In genomic region chrII:9605336-9605735, ce11 we compare ENCODE assay signal across 1 worm cellular context.
TF ChIP-seq lines count a peak whose summit lies in the region.

TSS of gene nhr-19 (minus strand) at chrII:9605526.

TF ChIP-seq in whole organism, L1 larva, 84 proteins besides CTCF, POLR2A, EP300 and RAD21 (continued from another document):
- TF ChIP-seq mdl-1 (tag; optimal IDR thresholded peaks at IDR 0.05; lab: Kevin White, UChicago) = peak in 1 of 2 experiments; percentile 72
- TF ChIP-seq nhr-71 (tag; optimal IDR thresholded peaks at IDR 0.05; lab: Kevin White, UChicago) = no peak
- TF ChIP-seq aha-1 (tag; optimal IDR thresholded peaks at IDR 0.05; lab: Kevin White, UChicago) = no peak
- TF ChIP-seq lin-14 (GFP tag; optimal IDR thresholded peaks at IDR 0.05; lab: Kevin White, UChicago) = peak; percentile 65
- TF ChIP-seq unc-86 (tag; optimal IDR thresholded peaks at IDR 0.05; lab: Kevin White, UChicago) = no peak
- TF ChIP-seq ceh-63 (GFP tag; optimal IDR thresholded peaks at IDR 0.05; lab: Kevin White, UChicago) = no peak
- no peak for TF ChIP-seq pqm-1 (tag; optimal IDR thresholded peaks at IDR 0.05; lab: Kevin White, UChicago)
- TF ChIP-seq grh-1 (GFP tag; IDR thresholded peaks at IDR 0.05; lab: Robert Waterston, UW) = no peak
- TF ChIP-seq nhr-237 (tag; optimal IDR thresholded peaks at IDR 0.05; lab: Kevin White, UChicago) = no peak
- no peak for TF ChIP-seq C34B4.2 (tag; optimal IDR thresholded peaks at IDR 0.05; lab: Kevin White, UChicago)
- no peak for TF ChIP-seq ztf-11 (tag; optimal IDR thresholded peaks at IDR 0.05; lab: Kevin White, UChicago)
- TF ChIP-seq nhr-90 (tag; optimal IDR thresholded peaks at IDR 0.05; lab: Kevin White, UChicago; ENCODE audit: poor library complexity) = no peak
- no peak for TF ChIP-seq ceh-90 (tag; optimal IDR thresholded peaks at IDR 0.05; lab: Kevin White, UChicago)
- TF ChIP-seq egl-13 (tag; optimal IDR thresholded peaks at IDR 0.05; lab: Kevin White, UChicago) = no peak
- TF ChIP-seq alr-1 (tag; optimal IDR thresholded peaks at IDR 0.05; lab: Kevin White, UChicago; ENCODE audit: borderline replicate concordance) = no peak
- no peak for TF ChIP-seq ceh-82 (tag; optimal IDR thresholded peaks at IDR 0.05; lab: Kevin White, UChicago)
- no peak for TF ChIP-seq ztf-4 (tag; optimal IDR thresholded peaks at IDR 0.05; lab: Kevin White, UChicago)
- TF ChIP-seq nhr-11 (tag; optimal IDR thresholded peaks at IDR 0.05; lab: Kevin White, UChicago) = no peak
- no peak for TF ChIP-seq Y116A8C.19 (tag; optimal IDR thresholded peaks at IDR 0.05; lab: Kevin White, UChicago; ENCODE audit: borderline replicate concordance)
- peak; percentile 50 for TF ChIP-seq nhr-20 (tag; optimal IDR thresholded peaks at IDR 0.05; lab: Kevin White, UChicago)
- no peak for TF ChIP-seq dsc-1 (tag; optimal IDR thresholded peaks at IDR 0.05; lab: Kevin White, UChicago)
- no peak for TF ChIP-seq ces-1 (GFP tag; optimal IDR thresholded peaks at IDR 0.05; lab: Kevin White, UChicago)
- TF ChIP-seq ceh-88 (GFP tag; IDR thresholded peaks at IDR 0.05; lab: Robert Waterston, UW) = no peak
- peak in 1 of 2 experiments; percentile 13 for TF ChIP-seq lsy-2 (tag; optimal IDR thresholded peaks at IDR 0.05; lab: Kevin White, UChicago)
- no peak for TF ChIP-seq xbp-1 (tag; optimal IDR thresholded peaks at IDR 0.05; lab: Kevin White, UChicago)
- no peak for TF ChIP-seq lin-35 (GFP tag; optimal IDR thresholded peaks at IDR 0.05; lab: Kevin White, UChicago)
- TF ChIP-seq sox-4 (tag; optimal IDR thresholded peaks at IDR 0.05; lab: Kevin White, UChicago) = no peak
- TF ChIP-seq nhr-19 (GFP tag; conservative IDR thresholded peaks at IDR 0.05; lab: Robert Waterston, UW) = peak; percentile 71
- TF ChIP-seq unc-62 (GFP tag; optimal IDR thresholded peaks at IDR 0.05; lab: Kevin White, UChicago) = no peak
- TF ChIP-seq pag-3 (tag; optimal IDR thresholded peaks at IDR 0.05; lab: Kevin White, UChicago; ENCODE audit: borderline replicate concordance, insufficient read depth) = no peak
- no peak for TF ChIP-seq lir-3 (tag; optimal IDR thresholded peaks at IDR 0.05; lab: Kevin White, UChicago; ENCODE audit: poor library complexity)
- peak; percentile 9 for TF ChIP-seq fos-1 (tag; optimal IDR thresholded peaks at IDR 0.05; lab: Kevin White, UChicago)
- no peak for TF ChIP-seq unc-30 (tag; optimal IDR thresholded peaks at IDR 0.05; lab: Kevin White, UChicago)
- TF ChIP-seq ceh-8 (GFP tag; optimal IDR thresholded peaks at IDR 0.05; lab: Kevin White, UChicago) = no peak
- TF ChIP-seq zag-1 (tag; optimal IDR thresholded peaks at IDR 0.05; lab: Kevin White, UChicago) = no peak
- no peak for TF ChIP-seq swsn-7 (tag; optimal IDR thresholded peaks at IDR 0.05; lab: Kevin White, UChicago)
- no peak for TF ChIP-seq nhr-84 (tag; optimal IDR thresholded peaks at IDR 0.05; lab: Kevin White, UChicago)
TF ChIP-seq in whole organism, L1 larva: peak in this region for 10.
